Worm (Caenorhabditis elegans) whole organism, young adult: ENCODE measurements around the gene lron-4.

ENCODE experiments used
- B0019.2 ChIP-seq: fragments of 200-800 bp; sonication (Bioruptor generic); conservative IDR thresholded peaks from 2 replicates; pipeline ENCODE4 v1.3.6; 2022; ENCODE audit warnings: missing genetic modification reagents, missing genetic modification characterization, missing compliant biosample characterization
- B0035.1 ChIP-seq: sonication (generic microtip); optimal IDR thresholded peaks from 2 replicates; lab custom pipeline; 2016; ENCODE audit warnings: missing genetic modification characterization, mild to moderate bottlenecking, missing compliant biosample characterization, missing genotype, missing genetic modification reagents
- B0261.1 ChIP-seq: sonication (generic microtip); optimal IDR thresholded peaks from 2 replicates; lab custom pipeline; 2016; ENCODE audit warnings: mild to moderate bottlenecking, missing genetic modification characterization, moderate library complexity, missing compliant biosample characterization
- D2030.7 ChIP-seq: fragments of 200-800 bp; sonication (Bioruptor generic); IDR thresholded peaks from 2 replicates; pipeline ENCODE4 v1.3.6; 2022; ENCODE audit warnings: missing genetic modification reagents, missing genetic modification characterization, missing compliant biosample characterization
- F23B12.7 ChIP-seq: sonication (generic microtip); optimal IDR thresholded peaks from 2 replicates; lab custom pipeline; 2017; ENCODE audit warnings: missing genetic modification characterization, mild to moderate bottlenecking, missing compliant biosample characterization, antibody characterized with exemption, moderate library complexity; ENCODE audit not compliant: insufficient read depth
- F33H1.4 ChIP-seq: fragments of 200-800 bp; sonication (Bioruptor generic); IDR thresholded peaks from 2 replicates; pipeline ENCODE4 v1.3.6; 2022; ENCODE audit warnings: missing genetic modification reagents, missing genetic modification characterization, missing compliant biosample characterization
- F52B5.7 ChIP-seq: sonication (generic microtip); optimal IDR thresholded peaks from 2 replicates; lab custom pipeline; 2016; ENCODE audit warnings: mild to moderate bottlenecking, missing genetic modification characterization, missing compliant biosample characterization
- K11D2.4 ChIP-seq: fragments of 200-800 bp; sonication (Bioruptor generic); IDR thresholded peaks from 2 replicates; pipeline ENCODE4 v1.3.6; 2022; ENCODE audit warnings: missing genetic modification reagents, missing genetic modification characterization, missing compliant biosample characterization
- Y56A3A.18 ChIP-seq: fragments of 200-800 bp; sonication (Bioruptor generic); IDR thresholded peaks from 2 replicates; pipeline ENCODE4 v1.3.6; 2022; ENCODE audit warnings: missing genetic modification reagents, missing genetic modification characterization, missing compliant biosample characterization
- Y67H2A.10 ChIP-seq: fragments of 200-800 bp; sonication (Bioruptor generic); conservative IDR thresholded peaks from 2 replicates; pipeline ENCODE4 v1.3.6; 2022; ENCODE audit warnings: missing genetic modification reagents, missing genetic modification characterization, missing compliant biosample characterization
- Y95B8A.8 ChIP-seq: fragments of 200-800 bp; sonication (Bioruptor generic); IDR thresholded peaks from 2 replicates; pipeline ENCODE4 v1.3.6; 2022; ENCODE audit warnings: missing genetic modification reagents, missing genetic modification characterization, missing compliant biosample characterization
- akir-1 ChIP-seq: fragments of 200-800 bp; sonication (Bioruptor generic); optimal IDR thresholded peaks from 2 replicates; lab custom pipeline; 2018; ENCODE audit warnings: mild to moderate bottlenecking, missing genetic modification characterization, moderate library complexity, missing compliant biosample characterization
- aptf-2 ChIP-seq: fragments of 200-800 bp; sonication (Bioruptor generic); conservative IDR thresholded peaks from 2 replicates; pipeline ENCODE4 v1.3.6; 2022; ENCODE audit warnings: missing genetic modification reagents, missing genetic modification characterization, missing compliant biosample characterization
- atf-7 ChIP-seq: sonication (generic microtip); optimal IDR thresholded peaks from 2 replicates; lab custom pipeline; 2017; ENCODE audit warnings: mild to moderate bottlenecking, missing genetic modification characterization, missing compliant biosample characterization
- attf-3 ChIP-seq: fragments of 200-800 bp; sonication (Bioruptor generic); conservative IDR thresholded peaks from 2 replicates; pipeline ENCODE4 v1.3.6; 2022; ENCODE audit warnings: missing genetic modification reagents, missing genetic modification characterization, missing compliant biosample characterization
- attf-5 ChIP-seq: fragments of 200-800 bp; sonication (Bioruptor generic); optimal IDR thresholded peaks from 2 replicates; lab custom pipeline; 2018; ENCODE audit warnings: mild to moderate bottlenecking, missing genetic modification characterization, missing compliant biosample characterization
- ccch-3 ChIP-seq: fragments of 200-800 bp; sonication (Bioruptor generic); optimal IDR thresholded peaks from 2 replicates; lab custom pipeline; 2018; ENCODE audit warnings: mild to moderate bottlenecking, missing genetic modification characterization, missing compliant biosample characterization
- cebp-1 ChIP-seq, 2 experiments: fragments of 200-800 bp in 1 of 2; sonication (Bioruptor generic) in 1 of 2; sonication (generic microtip) in 1 of 2; IDR thresholded peaks in 1 of 2; optimal IDR thresholded peaks in 1 of 2; 2 replicates each; pipeline versions ENCODE4 v1.3.6 to Lab custom; 2017 to 2022; ENCODE audit warnings: missing compliant biosample characterization in 2 of 2, missing genetic modification characterization in 2 of 2, mild to moderate bottlenecking in 1 of 2, missing genetic modification reagents in 1 of 2, moderate library complexity in 1 of 2
- ceh-100 ChIP-seq: fragments of 200-800 bp; sonication (Bioruptor generic); IDR thresholded peaks from 2 replicates; pipeline ENCODE4 v1.3.6; 2022; ENCODE audit warnings: missing genetic modification reagents, missing genetic modification characterization, missing compliant biosample characterization
- ceh-27 ChIP-seq: fragments of 200-800 bp; sonication (Bioruptor generic); optimal IDR thresholded peaks from 2 replicates; lab custom pipeline; 2018; ENCODE audit warnings: mild to moderate bottlenecking, missing genetic modification characterization, moderate library complexity, missing compliant biosample characterization
- ceh-40 ChIP-seq: fragments of 200-800 bp; sonication (Bioruptor generic); IDR thresholded peaks from 2 replicates; pipeline ENCODE4 v1.3.6; 2022; ENCODE audit warnings: missing genetic modification characterization, missing compliant biosample characterization
- dpff-1 ChIP-seq: sonication (generic microtip); optimal IDR thresholded peaks from 2 replicates; lab custom pipeline; 2017; ENCODE audit warnings: mild to moderate bottlenecking, missing genetic modification characterization, missing compliant biosample characterization
- lin-35 ChIP-seq, 3 experiments: fragments of 150-350 bp in 2 of 3; sonication (generic microtip) in 1 of 3; optimal IDR thresholded peaks; 2 replicates each; lab custom pipeline; 2014 to 2018; ENCODE audit warnings: missing biosample characterization in 3 of 3, missing genetic modification characterization in 3 of 3, missing genetic modification reagents in 3 of 3
- lir-1 ChIP-seq: fragments of 200-800 bp; sonication (Bioruptor generic); conservative IDR thresholded peaks from 2 replicates; pipeline ENCODE4 v1.3.6; 2022; ENCODE audit warnings: missing genetic modification reagents, missing genetic modification characterization, missing compliant biosample characterization
- lsl-1 ChIP-seq: fragments of 200-800 bp; sonication (Bioruptor generic); optimal IDR thresholded peaks from 2 replicates; lab custom pipeline; 2018; ENCODE audit warnings: mild to moderate bottlenecking, missing genetic modification characterization, moderate library complexity, missing compliant biosample characterization
- lsy-27 ChIP-seq: sonication (generic microtip); optimal IDR thresholded peaks from 2 replicates; lab custom pipeline; 2017; ENCODE audit warnings: missing genetic modification characterization, mild to moderate bottlenecking, missing compliant biosample characterization, antibody characterized with exemption, missing genotype, borderline replicate concordance; ENCODE audit not compliant: insufficient read depth
- madf-6 ChIP-seq: fragments of 200-800 bp; sonication (Bioruptor generic); IDR thresholded peaks from 2 replicates; pipeline ENCODE4 v1.3.6; 2022; ENCODE audit warnings: missing genetic modification reagents, missing genetic modification characterization, missing compliant biosample characterization
- mes-4 ChIP-seq: sonication (generic microtip); optimal IDR thresholded peaks from 2 replicates; lab custom pipeline; 2016; ENCODE audit warnings: missing genotype, missing genetic modification characterization, missing compliant biosample characterization
- nhr-179 ChIP-seq: sonication (generic microtip); optimal IDR thresholded peaks from 2 replicates; lab custom pipeline; 2016; ENCODE audit warnings: mild to moderate bottlenecking, missing genetic modification characterization, missing compliant biosample characterization
- nhr-90 ChIP-seq: sonication (generic microtip); optimal IDR thresholded peaks from 2 replicates; lab custom pipeline; 2016; ENCODE audit warnings: missing genotype, mild to moderate bottlenecking, missing genetic modification characterization, missing compliant biosample characterization
- pbrm-1 ChIP-seq: fragments of 200-800 bp; sonication (Bioruptor generic); IDR thresholded peaks from 2 replicates; pipeline ENCODE4 v1.3.6; 2022; ENCODE audit warnings: missing genetic modification reagents, missing genetic modification characterization, missing compliant biosample characterization
- pha-4 ChIP-seq: fragments of 150-350 bp; sonication (generic microtip); optimal IDR thresholded peaks from 2 replicates; lab custom pipeline; 2014; ENCODE audit warnings: missing biosample characterization, missing genetic modification reagents, missing genetic modification characterization
- rec-8 ChIP-seq, 2 experiments: sonication (generic microtip); optimal IDR thresholded peaks; 2 replicates each; lab custom pipeline; 2016; ENCODE audit warnings: mild to moderate bottlenecking in 2 of 2, missing genetic modification characterization in 2 of 2, missing genetic modification reagents in 2 of 2, missing genotype in 2 of 2, missing biosample characterization in 1 of 2, missing compliant biosample characterization in 1 of 2, moderate library complexity in 1 of 2
- repo-1 ChIP-seq: sonication (generic microtip); optimal IDR thresholded peaks from 2 replicates; lab custom pipeline; 2017; ENCODE audit warnings: mild to moderate bottlenecking, missing genetic modification characterization, missing compliant biosample characterization
- sdz-38 ChIP-seq: sonication (generic microtip); optimal IDR thresholded peaks from 2 replicates; lab custom pipeline; 2016; ENCODE audit warnings: missing genotype, missing genetic modification characterization, missing compliant biosample characterization
- snpc-1.1 ChIP-seq: sonication (generic microtip); optimal IDR thresholded peaks from 2 replicates; lab custom pipeline; 2017; ENCODE audit warnings: missing genetic modification characterization, mild to moderate bottlenecking, missing compliant biosample characterization, antibody characterized with exemption, moderate library complexity, missing genotype, missing genetic modification reagents; ENCODE audit not compliant: insufficient read depth
- snpc-1.3 ChIP-seq: sonication (generic microtip); optimal IDR thresholded peaks from 2 replicates; lab custom pipeline; 2017; ENCODE audit warnings: missing genetic modification characterization, mild to moderate bottlenecking, missing compliant biosample characterization, antibody characterized with exemption, moderate library complexity, missing genotype, missing genetic modification reagents; ENCODE audit not compliant: insufficient read depth
- snpc-4 ChIP-seq, 5 experiments: fragments of 150-350 bp in 1 of 5; sonication (generic microtip) in 4 of 5; optimal IDR thresholded peaks; 2 replicates each; lab custom pipeline; 2014 to 2018; ENCODE audit warnings: missing genetic modification characterization in 5 of 5, missing biosample characterization in 3 of 5, antibody characterized with exemption in 2 of 5, mild to moderate bottlenecking in 2 of 5, missing compliant biosample characterization in 2 of 5, missing genotype in 2 of 5, moderate library complexity in 2 of 5, missing genetic modification reagents in 1 of 5
- somi-1 ChIP-seq: fragments of 200-800 bp; sonication (Bioruptor generic); optimal IDR thresholded peaks from 2 replicates; lab custom pipeline; 2018; ENCODE audit warnings: mild to moderate bottlenecking, missing genetic modification characterization, missing compliant biosample characterization
- sptf-2 ChIP-seq: fragments of 200-800 bp; sonication (Bioruptor generic); optimal IDR thresholded peaks from 2 replicates; lab custom pipeline; 2018; ENCODE audit warnings: mild to moderate bottlenecking, missing genetic modification characterization, missing compliant biosample characterization
- tbx-9 ChIP-seq: sonication (generic microtip); optimal IDR thresholded peaks from 2 replicates; lab custom pipeline; 2016; ENCODE audit warnings: borderline replicate concordance, missing genetic modification characterization, inconsistent platforms, missing compliant biosample characterization
- xnd-1 ChIP-seq: sonication (generic microtip); optimal IDR thresholded peaks from 2 replicates; lab custom pipeline; 2016; ENCODE audit warnings: missing genotype, missing genetic modification reagents, missing genetic modification characterization, missing compliant biosample characterization
- zim-3 ChIP-seq: sonication (generic microtip); optimal IDR thresholded peaks from 2 replicates; lab custom pipeline; 2017; ENCODE audit warnings: mild to moderate bottlenecking, missing genetic modification characterization, moderate library complexity, missing compliant biosample characterization
- ztf-18 ChIP-seq: sonication (generic microtip); optimal IDR thresholded peaks from 2 replicates; lab custom pipeline; 2016; ENCODE audit warnings: missing genotype, mild to moderate bottlenecking, missing genetic modification characterization, missing compliant biosample characterization
- ztf-25 ChIP-seq: fragments of 200-800 bp; sonication (Bioruptor generic); IDR thresholded peaks from 2 replicates; pipeline ENCODE4 v1.3.6; 2022; ENCODE audit warnings: missing genetic modification reagents, missing genetic modification characterization, missing compliant biosample characterization

lron-4 gene

DNA sequence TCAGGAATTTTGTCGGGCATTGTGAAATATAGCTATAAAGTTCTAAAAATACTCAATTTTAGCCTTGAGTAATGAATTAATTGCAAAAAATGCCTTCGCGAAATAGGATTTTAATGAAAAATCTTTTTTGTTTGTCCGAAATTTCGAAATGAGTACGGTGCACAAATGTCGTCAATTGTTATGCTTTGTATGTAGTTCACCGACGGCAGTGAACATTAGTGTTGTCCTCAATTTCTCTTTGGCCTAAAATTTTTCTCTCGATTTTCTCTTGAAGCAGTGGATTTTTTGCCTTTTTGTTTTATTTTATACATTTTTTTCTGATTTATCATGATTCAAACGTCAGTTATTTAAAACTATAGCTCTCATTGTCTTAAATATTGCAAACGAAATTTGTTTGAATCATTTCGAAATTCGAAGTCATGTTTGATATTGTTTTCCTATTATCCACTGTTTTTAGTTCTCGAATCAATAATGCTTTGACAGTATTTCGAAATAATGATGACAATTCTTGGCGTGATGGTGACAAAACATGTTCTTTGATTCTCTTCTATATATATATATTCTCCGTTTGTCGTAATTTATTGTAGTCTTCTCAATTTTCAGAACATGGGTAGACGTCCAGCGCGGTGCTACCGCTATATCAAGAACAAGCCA, 31.4 kb upstream of the lron-4 start, which contains the start of the genes ints-11 and rpl-10:
ints-11 (minus strand) TSS at position 201 of the 654 bp plus-strand sequence.
rpl-10 (plus strand) TSS at position 604 of the 654 bp plus-strand sequence.
- TF ChIP-seq Y95B8A.8 (no peak), sdz-38 (tag; lab: Kevin White, UChicago) (no peak), attf-5 (GFP tag; lab: Kevin White, UChicago) (peak; percentile 29), somi-1 (GFP tag; lab: Kevin White, UChicago) (no peak), snpc-1.1 (tag; lab: Kevin White, UChicago) (no peak), lir-1 (GFP tag; lab: Robert Waterston, UW) (no peak), K11D2.4 (GFP tag; lab: Robert Waterston, UW) (no peak), dpff-1 (tag; lab: Kevin White, UChicago) (no peak), F33H1.4 (GFP tag; lab: Robert Waterston, UW) (peak; percentile 67), rec-8 (tag; optimal IDR thresholded peaks at IDR 0.05; lab: Kevin White, UChicago) (no peak), ceh-40 (GFP tag; lab: Robert Waterston, UW) (no peak), aptf-2 (GFP tag; lab: Robert Waterston, UW) (no peak), akir-1 (GFP tag; lab: Kevin White, UChicago) (no peak), nhr-179 (tag; lab: Kevin White, UChicago) (no peak), Y67H2A.10 (GFP tag; lab: Robert Waterston, UW) (no peak), lsy-27 (tag; lab: Kevin White, UChicago) (no peak), sptf-2 (GFP tag; lab: Kevin White, UChicago) (no peak), snpc-1.3 (tag; lab: Kevin White, UChicago) (no peak), ztf-18 (tag; lab: Kevin White, UChicago) (no peak), attf-3 (GFP tag; lab: Robert Waterston, UW) (no peak), ceh-27 (no peak), ztf-25 (GFP tag; lab: Robert Waterston, UW) (no peak), B0035.1 (tag; lab: Kevin White, UChicago) (no peak), madf-6 (no peak), F23B12.7 (tag; lab: Kevin White, UChicago) (no peak), ceh-100 (GFP tag; lab: Robert Waterston, UW) (no peak), lin-35 (GFP tag; optimal IDR thresholded peaks at IDR 0.05; lab: Kevin White, UChicago) (peak in 1 of 3 experiments; percentile 18), repo-1 (tag; lab: Kevin White, UChicago) (no peak), atf-7 (tag; lab: Kevin White, UChicago) (no peak), ccch-3 (GFP tag; lab: Kevin White, UChicago) (no peak), B0261.1 (tag; lab: Kevin White, UChicago) (no peak), cebp-1 (GFP tag; IDR thresholded peaks at IDR 0.05; lab: Robert Waterston, UW) (no peak), cebp-1 (tag; optimal IDR thresholded peaks at IDR 0.05; lab: Kevin White, UChicago) (peak; percentile 55), pha-4 (tag; lab: Kevin White, UChicago) (peak; percentile 30), xnd-1 (no peak), tbx-9 (no peak), zim-3 (tag; lab: Kevin White, UChicago) (no peak), snpc-4 (GFP tag; optimal IDR thresholded peaks at IDR 0.05; lab: Kevin White, UChicago) (no peak), snpc-4 (tag; optimal IDR thresholded peaks at IDR 0.05; lab: Kevin White, UChicago) (peak in 1 of 4 experiments; percentile 47), F52B5.7 (tag; lab: Kevin White, UChicago) (no peak), mes-4 (tag; lab: Kevin White, UChicago) (no peak), pbrm-1 (GFP tag; lab: Robert Waterston, UW) (no peak), B0019.2 (no peak), Y56A3A.18 (GFP tag; lab: Robert Waterston, UW) (no peak), lsl-1 (GFP tag; lab: Kevin White, UChicago) (peak; percentile 15), D2030.7 (GFP tag; lab: Robert Waterston, UW) (no peak), nhr-90 (tag; lab: Kevin White, UChicago) (no peak)
